Worm (Caenorhabditis elegans) whole organism, late embryonic: ENCODE results near the gene Y49F6C.7.

ENCODE experiments used
- ama-1 ChIP-seq: fragments of 150-350 bp; optimal IDR thresholded peaks from 2 replicates; lab custom pipeline; 2014
- dmd-4 ChIP-seq: sonication (generic microtip); optimal IDR thresholded peaks from 2 replicates; lab custom pipeline; 2016; ENCODE audit warnings: borderline replicate concordance, missing genetic modification characterization, missing compliant biosample characterization
- dve-1 ChIP-seq: sonication (generic microtip); optimal IDR thresholded peaks from 2 replicates; lab custom pipeline; 2017; ENCODE audit warnings: antibody characterized with exemption, mild to moderate bottlenecking, missing genetic modification characterization, missing compliant biosample characterization
- eyg-1 ChIP-seq: sonication (generic microtip); optimal IDR thresholded peaks from 2 replicates; lab custom pipeline; 2016; ENCODE audit warnings: missing genotype, missing genetic modification characterization, missing compliant biosample characterization
- gmeb-2 ChIP-seq: sonication (generic microtip); optimal IDR thresholded peaks from 2 replicates; lab custom pipeline; 2016; ENCODE audit warnings: missing genetic modification characterization, inconsistent platforms, missing compliant biosample characterization
- hlh-30 ChIP-seq: sonication (generic microtip); optimal IDR thresholded peaks from 2 replicates; lab custom pipeline; 2017; ENCODE audit warnings: antibody characterized with exemption, missing genetic modification characterization, missing compliant biosample characterization; ENCODE audit not compliant: insufficient read depth
- nhr-11 ChIP-seq: fragments of 150-350 bp; optimal IDR thresholded peaks from 2 replicates; lab custom pipeline; 2014; ENCODE audit warnings: missing biosample characterization, missing genetic modification characterization
- pqm-1 ChIP-seq: sonication (generic microtip); optimal IDR thresholded peaks from 2 replicates; lab custom pipeline; 2016; ENCODE audit warnings: missing genetic modification characterization, missing compliant biosample characterization
- tbx-2 ChIP-seq: sonication (generic microtip); optimal IDR thresholded peaks from 2 replicates; lab custom pipeline; 2016; ENCODE audit warnings: missing genetic modification characterization, missing compliant biosample characterization
- unc-3 ChIP-seq, 2 experiments: fragments of 200-800 bp in 1 of 2; sonication (Bioruptor generic) in 1 of 2; sonication (generic microtip) in 1 of 2; conservative IDR thresholded peaks in 1 of 2; optimal IDR thresholded peaks in 1 of 2; 2 replicates each; pipeline versions ENCODE4 v1.3.6 to Lab custom; 2016 to 2022; ENCODE audit warnings: missing compliant biosample characterization in 2 of 2, missing genetic modification characterization in 2 of 2, missing genetic modification reagents in 1 of 2
- unc-55 ChIP-seq: sonication (generic microtip); optimal IDR thresholded peaks from 2 replicates; lab custom pipeline; 2017; ENCODE audit warnings: missing biosample characterization, missing genetic modification reagents, missing genetic modification characterization
- unc-86 ChIP-seq: sonication (generic microtip); optimal IDR thresholded peaks from 2 replicates; lab custom pipeline; 2016; ENCODE audit warnings: missing genetic modification characterization, missing compliant biosample characterization

- TF ChIP-seq hlh-30 (tag; lab: Kevin White, UChicago) (no peak), dmd-4 (tag; lab: Kevin White, UChicago) (no peak), dve-1 (tag; lab: Kevin White, UChicago) (no peak), pqm-1 (tag; lab: Kevin White, UChicago) (no peak), gmeb-2 (tag; lab: Kevin White, UChicago) (no peak), tbx-2 (no peak), unc-55 (GFP tag; lab: Kevin White, UChicago) (no peak), nhr-11 (tag; lab: Kevin White, UChicago) (no peak), eyg-1 (tag; lab: Kevin White, UChicago) (no peak), unc-3 (GFP tag; conservative IDR thresholded peaks at IDR 0.05; lab: Robert Waterston, UW) (no peak), unc-3 (tag; optimal IDR thresholded peaks at IDR 0.05; lab: Kevin White, UChicago) (no peak), unc-86 (tag; lab: Kevin White, UChicago) (no peak), ama-1 (lab: Kevin White, UChicago) (no peak)
These were observed 44.8 kb downstream of the Y49F6C.7 start, which contains the start of gene Y46D2A.2 for ce11 chrII:3323179-3323578.
